Worm (Caenorhabditis elegans) whole organism, young adult: Measurements from ENCODE around the gene F40G12.9.
A peak's percentile ranks its signal among the peaks of the same experiment; 100 is the strongest.

ENCODE experiments used
- C06A6.2 ChIP-seq: fragments of 200-800 bp; sonication (Bioruptor generic); conservative IDR thresholded peaks from 2 replicates; pipeline ENCODE4 v1.3.6; 2022; ENCODE audit warnings: missing genetic modification characterization, missing compliant biosample characterization
- D2030.7 ChIP-seq: fragments of 200-800 bp; sonication (Bioruptor generic); IDR thresholded peaks from 2 replicates; pipeline ENCODE4 v1.3.6; 2022; ENCODE audit warnings: missing genetic modification reagents, missing genetic modification characterization, missing compliant biosample characterization
- F57C9.4 ChIP-seq: sonication (generic microtip); optimal IDR thresholded peaks from 2 replicates; lab custom pipeline; 2017; ENCODE audit warnings: mild to moderate bottlenecking, missing genetic modification characterization, missing compliant biosample characterization
- K12H6.12 ChIP-seq: fragments of 200-800 bp; sonication (Bioruptor generic); optimal IDR thresholded peaks from 2 replicates; lab custom pipeline; 2018; ENCODE audit warnings: mild to moderate bottlenecking, missing genetic modification characterization, missing compliant biosample characterization
- T07F8.4 ChIP-seq: sonication (generic microtip); optimal IDR thresholded peaks from 2 replicates; lab custom pipeline; 2016; ENCODE audit warnings: mild to moderate bottlenecking, missing genetic modification characterization, moderate library complexity, missing compliant biosample characterization
- T26A5.8 ChIP-seq: sonication (generic microtip); optimal IDR thresholded peaks from 2 replicates; lab custom pipeline; 2016; ENCODE audit warnings: missing genetic modification characterization, missing compliant biosample characterization
- Y56A3A.18 ChIP-seq: fragments of 200-800 bp; sonication (Bioruptor generic); IDR thresholded peaks from 2 replicates; pipeline ENCODE4 v1.3.6; 2022; ENCODE audit warnings: missing genetic modification reagents, missing genetic modification characterization, missing compliant biosample characterization
- Y95B8A.8 ChIP-seq: fragments of 200-800 bp; sonication (Bioruptor generic); IDR thresholded peaks from 2 replicates; pipeline ENCODE4 v1.3.6; 2022; ENCODE audit warnings: missing genetic modification reagents, missing genetic modification characterization, missing compliant biosample characterization
- ama-1 ChIP-seq, 3 experiments: fragments of 150-350 bp in 1 of 3; sonication (generic microtip) in 2 of 3; optimal IDR thresholded peaks; 2 replicates each; lab custom pipeline; 2014 to 2018; ENCODE audit warnings: missing biosample characterization in 2 of 3, missing genetic modification characterization in 2 of 3, missing genetic modification reagents in 2 of 3
- aptf-2 ChIP-seq: fragments of 200-800 bp; sonication (Bioruptor generic); conservative IDR thresholded peaks from 2 replicates; pipeline ENCODE4 v1.3.6; 2022; ENCODE audit warnings: missing genetic modification reagents, missing genetic modification characterization, missing compliant biosample characterization
- aptf-3 ChIP-seq: fragments of 200-800 bp; sonication (Bioruptor generic); IDR thresholded peaks from 2 replicates; pipeline ENCODE4 v1.3.6; 2022; ENCODE audit warnings: missing genetic modification characterization, missing compliant biosample characterization
- atf-7 ChIP-seq: sonication (generic microtip); optimal IDR thresholded peaks from 2 replicates; lab custom pipeline; 2017; ENCODE audit warnings: mild to moderate bottlenecking, missing genetic modification characterization, missing compliant biosample characterization
- attf-6 ChIP-seq: fragments of 200-800 bp; sonication (Bioruptor generic); IDR thresholded peaks from 2 replicates; pipeline ENCODE4 v1.3.6; 2022; ENCODE audit warnings: missing genetic modification reagents, missing genetic modification characterization, missing compliant biosample characterization
- bed-1 ChIP-seq: fragments of 200-800 bp; sonication (Bioruptor generic); IDR thresholded peaks from 2 replicates; pipeline ENCODE4 v1.3.6; 2022; ENCODE audit warnings: missing genetic modification reagents, missing genetic modification characterization, missing compliant biosample characterization
- ceh-100 ChIP-seq: fragments of 200-800 bp; sonication (Bioruptor generic); IDR thresholded peaks from 2 replicates; pipeline ENCODE4 v1.3.6; 2022; ENCODE audit warnings: missing genetic modification reagents, missing genetic modification characterization, missing compliant biosample characterization
- die-1 ChIP-seq: sonication (generic microtip); optimal IDR thresholded peaks from 2 replicates; lab custom pipeline; 2016; ENCODE audit warnings: missing genotype, mild to moderate bottlenecking, missing genetic modification characterization, missing compliant biosample characterization
- dox-1 ChIP-seq: fragments of 200-800 bp; sonication (Bioruptor generic); IDR thresholded peaks from 2 replicates; pipeline ENCODE4 v1.3.6; 2022; ENCODE audit warnings: missing genetic modification reagents, missing genetic modification characterization, missing compliant biosample characterization
- dpl-1 ChIP-seq: fragments of 150-350 bp; optimal IDR thresholded peaks from 2 replicates; lab custom pipeline; 2014; ENCODE audit warnings: missing biosample characterization, missing genetic modification reagents, missing genetic modification characterization
- egrh-3 ChIP-seq: fragments of 200-800 bp; sonication (Bioruptor generic); IDR thresholded peaks from 2 replicates; pipeline ENCODE4 v1.3.6; 2022; ENCODE audit warnings: missing genetic modification reagents, missing genetic modification characterization, missing compliant biosample characterization
- ekl-4 ChIP-seq: fragments of 200-800 bp; sonication (Bioruptor generic); IDR thresholded peaks from 2 replicates; pipeline ENCODE4 v1.3.6; 2022; ENCODE audit warnings: missing genetic modification reagents, missing genetic modification characterization, missing compliant biosample characterization
- fkh-3 ChIP-seq: sonication (generic microtip); optimal IDR thresholded peaks from 2 replicates; lab custom pipeline; 2016; ENCODE audit warnings: mild to moderate bottlenecking, missing genetic modification characterization, missing compliant biosample characterization
- him-1 ChIP-seq: sonication (generic microtip); optimal IDR thresholded peaks from 2 replicates; lab custom pipeline; 2016; ENCODE audit warnings: missing genotype, missing genetic modification reagents, missing genetic modification characterization, missing compliant biosample characterization
- lag-1 ChIP-seq: fragments of 200-800 bp; sonication (Bioruptor generic); IDR thresholded peaks from 2 replicates; pipeline ENCODE4 v1.3.6; 2022; ENCODE audit warnings: missing genetic modification reagents, missing genetic modification characterization, missing compliant biosample characterization
- lsl-1 ChIP-seq: fragments of 200-800 bp; sonication (Bioruptor generic); optimal IDR thresholded peaks from 2 replicates; lab custom pipeline; 2018; ENCODE audit warnings: mild to moderate bottlenecking, missing genetic modification characterization, moderate library complexity, missing compliant biosample characterization
- lsy-27 ChIP-seq: sonication (generic microtip); optimal IDR thresholded peaks from 2 replicates; lab custom pipeline; 2017; ENCODE audit warnings: missing genetic modification characterization, mild to moderate bottlenecking, missing compliant biosample characterization, antibody characterized with exemption, missing genotype, borderline replicate concordance; ENCODE audit not compliant: insufficient read depth
- madf-10 ChIP-seq: sonication (generic microtip); optimal IDR thresholded peaks from 2 replicates; lab custom pipeline; 2016; ENCODE audit warnings: mild to moderate bottlenecking, missing genetic modification characterization, missing compliant biosample characterization
- madf-3 ChIP-seq: fragments of 200-800 bp; sonication (Bioruptor generic); IDR thresholded peaks from 2 replicates; pipeline ENCODE4 v1.3.6; 2022; ENCODE audit warnings: missing genetic modification reagents, missing genetic modification characterization, missing compliant biosample characterization
- madf-6 ChIP-seq: fragments of 200-800 bp; sonication (Bioruptor generic); IDR thresholded peaks from 2 replicates; pipeline ENCODE4 v1.3.6; 2022; ENCODE audit warnings: missing genetic modification reagents, missing genetic modification characterization, missing compliant biosample characterization
- mcd-1 ChIP-seq: fragments of 200-800 bp; sonication (Bioruptor generic); IDR thresholded peaks from 2 replicates; pipeline ENCODE4 v1.3.6; 2022; ENCODE audit warnings: missing genetic modification reagents, missing genetic modification characterization, missing compliant biosample characterization
- nfya-1 ChIP-seq: sonication (generic microtip); optimal IDR thresholded peaks from 2 replicates; lab custom pipeline; 2017; ENCODE audit warnings: antibody characterized with exemption, missing compliant biosample characterization, missing genetic modification characterization, borderline replicate concordance; ENCODE audit not compliant: insufficient read depth
- nfya-2 ChIP-seq: fragments of 200-800 bp; sonication (Bioruptor generic); IDR thresholded peaks from 2 replicates; pipeline ENCODE4 v1.3.6; 2022; ENCODE audit warnings: missing genetic modification reagents, missing genetic modification characterization, missing compliant biosample characterization
- nhr-80 ChIP-seq: sonication (generic microtip); optimal IDR thresholded peaks from 2 replicates; lab custom pipeline; 2016; ENCODE audit warnings: missing genetic modification characterization, missing compliant biosample characterization
- pha-4 ChIP-seq: fragments of 150-350 bp; sonication (generic microtip); optimal IDR thresholded peaks from 2 replicates; lab custom pipeline; 2014; ENCODE audit warnings: missing biosample characterization, missing genetic modification reagents, missing genetic modification characterization
- rcor-1 ChIP-seq: fragments of 200-800 bp; sonication (Bioruptor generic); IDR thresholded peaks from 2 replicates; pipeline ENCODE4 v1.3.6; 2022; ENCODE audit warnings: missing genetic modification reagents, missing genetic modification characterization, missing compliant biosample characterization
- repo-1 ChIP-seq: sonication (generic microtip); optimal IDR thresholded peaks from 2 replicates; lab custom pipeline; 2017; ENCODE audit warnings: mild to moderate bottlenecking, missing genetic modification characterization, missing compliant biosample characterization
- rpc-1 ChIP-seq, 2 experiments: fragments of 150-350 bp in 1 of 2; sonication (generic microtip) in 1 of 2; optimal IDR thresholded peaks; 2 replicates each; lab custom pipeline; 2014 to 2018; ENCODE audit warnings: missing biosample characterization in 1 of 2, missing genetic modification characterization in 1 of 2, missing genetic modification reagents in 1 of 2, missing genotype in 1 of 2
- sdz-38 ChIP-seq: sonication (generic microtip); optimal IDR thresholded peaks from 2 replicates; lab custom pipeline; 2016; ENCODE audit warnings: missing genotype, missing genetic modification characterization, missing compliant biosample characterization
- snpc-1.1 ChIP-seq: sonication (generic microtip); optimal IDR thresholded peaks from 2 replicates; lab custom pipeline; 2017; ENCODE audit warnings: missing genetic modification characterization, mild to moderate bottlenecking, missing compliant biosample characterization, antibody characterized with exemption, moderate library complexity, missing genotype, missing genetic modification reagents; ENCODE audit not compliant: insufficient read depth
- snpc-1.3 ChIP-seq: sonication (generic microtip); optimal IDR thresholded peaks from 2 replicates; lab custom pipeline; 2017; ENCODE audit warnings: missing genetic modification characterization, mild to moderate bottlenecking, missing compliant biosample characterization, antibody characterized with exemption, moderate library complexity, missing genotype, missing genetic modification reagents; ENCODE audit not compliant: insufficient read depth
- sptf-2 ChIP-seq: fragments of 200-800 bp; sonication (Bioruptor generic); optimal IDR thresholded peaks from 2 replicates; lab custom pipeline; 2018; ENCODE audit warnings: mild to moderate bottlenecking, missing genetic modification characterization, missing compliant biosample characterization
- tbp1 ChIP-seq: fragments of 200-800 bp; sonication (Bioruptor generic); optimal IDR thresholded peaks from 2 replicates; lab custom pipeline; 2018; ENCODE audit warnings: mild to moderate bottlenecking, missing genetic modification characterization, missing compliant biosample characterization
- tbx-9 ChIP-seq: sonication (generic microtip); optimal IDR thresholded peaks from 2 replicates; lab custom pipeline; 2016; ENCODE audit warnings: borderline replicate concordance, missing genetic modification characterization, inconsistent platforms, missing compliant biosample characterization
- zfh-2 ChIP-seq: fragments of 200-800 bp; sonication (Bioruptor generic); conservative IDR thresholded peaks from 2 replicates; pipeline ENCODE4 v1.3.6; 2022; ENCODE audit warnings: missing genetic modification reagents, missing genetic modification characterization, missing compliant biosample characterization
- zim-3 ChIP-seq: sonication (generic microtip); optimal IDR thresholded peaks from 2 replicates; lab custom pipeline; 2017; ENCODE audit warnings: mild to moderate bottlenecking, missing genetic modification characterization, moderate library complexity, missing compliant biosample characterization
- ztf-22 ChIP-seq: fragments of 200-800 bp; sonication (Bioruptor generic); optimal IDR thresholded peaks from 2 replicates; lab custom pipeline; 2018; ENCODE audit warnings: mild to moderate bottlenecking, missing genetic modification characterization, moderate library complexity, missing compliant biosample characterization
- ztf-26 ChIP-seq: sonication (generic microtip); optimal IDR thresholded peaks from 2 replicates; lab custom pipeline; 2017; ENCODE audit warnings: missing genetic modification characterization, missing compliant biosample characterization
- ztf-28 ChIP-seq: fragments of 200-800 bp; sonication (Bioruptor generic); IDR thresholded peaks from 2 replicates; pipeline ENCODE4 v1.3.6; 2022; ENCODE audit warnings: missing genetic modification reagents, missing genetic modification characterization, missing compliant biosample characterization

The F40G12.9 gene

ce11 chrV:14267326-14267942 is 15.0 kb upstream of the F40G12.9 start (continued):
- TF ChIP-seq egrh-3 (GFP tag; lab: Robert Waterston, UW) (no peak), nfya-2 (no peak), aptf-2 (0 out of 2 replicates have a peak, but pooled peaks have one; percentile 31), bed-1 (GFP tag; lab: Robert Waterston, UW) (no peak), madf-10 (tag; lab: Kevin White, UChicago) (no peak), T26A5.8 (no peak), snpc-1.1 (tag; lab: Kevin White, UChicago) (peak; percentile 92), K12H6.12 (tag; lab: Kevin White, UChicago) (no peak), madf-6 (peak; percentile 72), ztf-28 (GFP tag; lab: Robert Waterston, UW) (0 out of 2 replicates have a peak, but pooled peaks have one; percentile 5), rcor-1 (GFP tag; lab: Robert Waterston, UW) (peak; percentile 76), dox-1 (GFP tag; lab: Robert Waterston, UW) (no peak; the same call in 1 of the 2 replicates), nhr-80 (tag; lab: Kevin White, UChicago) (no peak), zim-3 (tag; lab: Kevin White, UChicago) (no peak), aptf-3 (no peak), sptf-2 (GFP tag; lab: Kevin White, UChicago) (peak; percentile 26), D2030.7 (peak; percentile 81), C06A6.2 (GFP tag; lab: Robert Waterston, UW) (no peak), die-1 (tag; lab: Kevin White, UChicago) (peak; percentile 4), lag-1 (GFP tag; lab: Robert Waterston, UW) (no peak), Y56A3A.18 (GFP tag; lab: Robert Waterston, UW) (no peak), sdz-38 (tag; lab: Kevin White, UChicago) (no peak), pha-4 (tag; lab: Kevin White, UChicago) (no peak), ama-1 (optimal IDR thresholded peaks at IDR 0.05; lab: Kevin White, UChicago) (no peak), ama-1 (GFP tag; optimal IDR thresholded peaks at IDR 0.05; lab: Kevin White, UChicago) (no peak), tbx-9 (no peak), tbp1 (GFP tag; lab: Kevin White, UChicago) (peak; percentile 23), T07F8.4 (tag; lab: Kevin White, UChicago) (no peak), ceh-100 (GFP tag; lab: Robert Waterston, UW) (peak; percentile 47; the same call in 1 of the 2 replicates), attf-6 (GFP tag; lab: Robert Waterston, UW) (peak; percentile 73), madf-3 (GFP tag; lab: Robert Waterston, UW) (no peak), dpl-1 (GFP tag; lab: Kevin White, UChicago) (no peak), ztf-22 (GFP tag; lab: Kevin White, UChicago) (no peak), lsy-27 (tag; lab: Kevin White, UChicago) (no peak), rpc-1 (optimal IDR thresholded peaks at IDR 0.05; lab: Kevin White, UChicago) (no peak), rpc-1 (tag; optimal IDR thresholded peaks at IDR 0.05; lab: Kevin White, UChicago) (no peak), F57C9.4 (tag; lab: Kevin White, UChicago) (no peak), mcd-1 (GFP tag; lab: Robert Waterston, UW) (no peak), snpc-1.3 (tag; lab: Kevin White, UChicago) (peak; percentile 59), Y95B8A.8 (GFP tag; lab: Robert Waterston, UW) (no peak), lsl-1 (GFP tag; lab: Kevin White, UChicago) (peak; percentile 48), ekl-4 (GFP tag; lab: Robert Waterston, UW) (no peak), fkh-3 (no peak), repo-1 (tag; lab: Kevin White, UChicago) (no peak), him-1 (tag; lab: Kevin White, UChicago) (peak; percentile 90), ztf-26 (tag; lab: Kevin White, UChicago) (no peak), zfh-2 (GFP tag; lab: Robert Waterston, UW) (no peak), atf-7 (tag; lab: Kevin White, UChicago) (no peak), nfya-1 (no peak)
